Worm (Caenorhabditis elegans) whole organism, late embryonic: ENCODE measurements around the gene T08B6.1.

ENCODE experiments used
- ceh-30 ChIP-seq: fragments of 150-350 bp; optimal IDR thresholded peaks from 2 replicates; lab custom pipeline; 2014; ENCODE audit warnings: missing biosample characterization, missing genetic modification characterization
- lin-11 ChIP-seq: fragments of 200-800 bp; sonication (Bioruptor generic); optimal IDR thresholded peaks from 2 replicates; lab custom pipeline; 2018; ENCODE audit warnings: mild to moderate bottlenecking, missing genetic modification characterization, missing compliant biosample characterization
- pag-3 ChIP-seq: sonication (generic microtip); optimal IDR thresholded peaks from 2 replicates; lab custom pipeline; 2016; ENCODE audit warnings: missing compliant biosample characterization, missing genetic modification characterization, borderline replicate concordance

ce11 chrIV:4913090-4913489, 25.9 kb upstream of the T08B6.1 start, which contains the start of gene str-156:
- TF ChIP-seq pag-3 (tag; lab: Kevin White, UChicago) (no peak), ceh-30 (no peak), lin-11 (tag; lab: Kevin White, UChicago) (no peak)
